Fruit fly (Drosophila melanogaster): ENCODE results near the gene Tektin-C.

Gene Tektin-C

dm6 chr3L:5797274-5797673, 931 bp upstream of the Tektin-C start (continued):
- TF ChIP-seq bigmax (GFP tag; optimal IDR thresholded peaks at IDR 0.05) (no peak), Dip3 (GFP tag; optimal IDR thresholded peaks at IDR 0.05) (no peak), CG6689 (GFP tag; IDR thresholded peaks at IDR 0.05) (no peak), Ets97D (GFP tag; optimal IDR thresholded peaks at IDR 0.05) (no peak), lov (optimal IDR thresholded peaks at IDR 0.05) (no peak), lov (GFP tag; IDR thresholded peaks at IDR 0.05) (no peak), danr (GFP tag; IDR thresholded peaks at IDR 0.05) (no peak), bbx (GFP tag; IDR thresholded peaks at IDR 0.05; ENCODE audit: partially characterized antibody) (no peak), CG11723 (GFP tag; optimal IDR thresholded peaks at IDR 0.05) (no peak), cato (GFP tag; optimal IDR thresholded peaks at IDR 0.05; ENCODE audit: borderline replicate concordance) (no peak), CG11560 (tag; IDR thresholded peaks at IDR 0.05) (no peak), CG15601 (tag; optimal IDR thresholded peaks at IDR 0.05) (no peak), crol (GFP tag; IDR thresholded peaks at IDR 0.05) (peak; percentile 87), Max (GFP tag; optimal IDR thresholded peaks at IDR 0.05) (no peak), Elba2 (GFP tag; optimal IDR thresholded peaks at IDR 0.05) (no peak), peb (GFP tag; IDR thresholded peaks at IDR 0.05) (no peak), gcm (GFP tag; optimal IDR thresholded peaks at IDR 0.05) (peak; percentile 34), insv (GFP tag; optimal IDR thresholded peaks at IDR 0.05) (no peak), Ada2b (GFP tag; IDR thresholded peaks at IDR 0.05) (no peak), Eip74EF (GFP tag; optimal IDR thresholded peaks at IDR 0.05) (no peak), CG6791 (GFP tag; IDR thresholded peaks at IDR 0.05; ENCODE audit: partially characterized antibody) (0 out of 3 replicates have a peak, but pooled peaks have one; percentile 25), Gsc (GFP tag; IDR thresholded peaks at IDR 0.05) (no peak), HHEX (GFP tag; optimal IDR thresholded peaks at IDR 0.05) (no peak), sr (GFP tag; IDR thresholded peaks at IDR 0.05) (no peak), amos (GFP tag; IDR thresholded peaks at IDR 0.05; ENCODE audit: partially characterized antibody) (peak; percentile 25; the same call in 1 of the 2 replicates), Jarid2 (GFP tag; optimal IDR thresholded peaks at IDR 0.05) (no peak), CG13287 (GFP tag; IDR thresholded peaks at IDR 0.05; ENCODE audit: partially characterized antibody) (peak; percentile 31; the same call in 1 of the 2 replicates), HLH4C (GFP tag; IDR thresholded peaks at IDR 0.05; ENCODE audit: partially characterized antibody) (no peak), ken (GFP tag; IDR thresholded peaks at IDR 0.05) (no peak), CG9727 (GFP tag; optimal IDR thresholded peaks at IDR 0.05) (no peak), mam (GFP tag; optimal IDR thresholded peaks at IDR 0.05) (no peak), CG4282 (GFP tag; optimal IDR thresholded peaks at IDR 0.05) (no peak), sens (GFP tag) (peak; percentile 20), tna (GFP tag; IDR thresholded peaks at IDR 0.05; ENCODE audit: partially characterized antibody) (peak; percentile 29; the same call in 1 of the 2 replicates), CG6272 (GFP tag; IDR thresholded peaks at IDR 0.05) (no peak), tio (GFP tag; optimal IDR thresholded peaks at IDR 0.05) (no peak), CG15011 (GFP tag; optimal IDR thresholded peaks at IDR 0.05) (no peak), CG32532 (GFP tag; IDR thresholded peaks at IDR 0.05) (peak; percentile 23; the same call in 1 of the 2 replicates), bowl (GFP tag; IDR thresholded peaks at IDR 0.05) (no peak)

- no peak for TF ChIP-seq h (optimal IDR thresholded peaks at IDR 0.05)
- no peak for TF ChIP-seq dysf (GFP tag; IDR thresholded peaks at IDR 0.05)
- TF ChIP-seq GATAe (GFP tag; conservative IDR thresholded peaks at IDR 0.05): no peak
- no peak for TF ChIP-seq aop (GFP tag; IDR thresholded peaks at IDR 0.05)
- peak; percentile 78 for TF ChIP-seq stwl (tag; optimal IDR thresholded peaks at IDR 0.05)
- TF ChIP-seq YL-1 (GFP tag; optimal IDR thresholded peaks at IDR 0.05): peak; percentile 74
- TF ChIP-seq lab (GFP tag; optimal IDR thresholded peaks at IDR 0.05): no peak
- TF ChIP-seq usp (GFP tag; optimal IDR thresholded peaks at IDR 0.05): no peak
- no peak for TF ChIP-seq CG31224 (GFP tag; IDR thresholded peaks at IDR 0.05)
- TF ChIP-seq Chrac-16 (GFP tag; optimal IDR thresholded peaks at IDR 0.05): no peak
- TF ChIP-seq Dek (tag; optimal IDR thresholded peaks at IDR 0.05): no peak
- peak; percentile 1 for TF ChIP-seq CG1792 (GFP tag; optimal IDR thresholded peaks at IDR 0.05)
- TF ChIP-seq gce (GFP tag; IDR thresholded peaks at IDR 0.05): no peak
- TF ChIP-seq CG10274 (GFP tag; optimal IDR thresholded peaks at IDR 0.05): no peak
- TF ChIP-seq CG12391 (tag; optimal IDR thresholded peaks at IDR 0.05): peak; percentile 4
Measured at dm6 chr3L:5793967-5794366, 2.4 kb downstream of the Tektin-C start, which contains the start of gene Bre1. Gene Bre1, minus strand, starts transcription at chr3L:5794192.

All from whole organism, embryonic.